Worm (Caenorhabditis elegans): ENCODE results near the gene crm-1.

Gene crm-1

DNA sequence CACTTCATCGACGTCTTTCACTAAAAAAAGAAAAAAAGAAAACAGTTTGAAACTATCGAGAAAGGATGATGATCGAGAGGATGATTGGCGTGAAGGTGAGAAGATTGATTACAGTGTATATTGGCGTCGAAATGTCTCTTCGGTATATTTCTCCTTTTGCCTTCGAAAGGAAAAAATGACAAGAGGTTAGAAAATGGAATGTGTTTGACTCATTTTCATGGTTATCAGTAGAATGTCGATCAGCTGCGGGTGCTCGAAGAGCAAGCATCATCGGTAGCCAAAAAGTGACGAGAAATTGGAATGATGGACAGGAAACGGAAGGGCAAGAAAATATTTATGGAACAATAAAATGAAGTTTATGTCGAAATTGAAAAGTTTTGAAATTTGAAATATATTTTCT lies 1.9 kb upstream of the crm-1 start:
- TF ChIP-seq elt-2 (tag; optimal IDR thresholded peaks at IDR 0.05): peak; percentile 35
- no peak for TF ChIP-seq nhr-43 (tag; optimal IDR thresholded peaks at IDR 0.05; ENCODE audit: poor library complexity, severe bottlenecking)

DNA sequence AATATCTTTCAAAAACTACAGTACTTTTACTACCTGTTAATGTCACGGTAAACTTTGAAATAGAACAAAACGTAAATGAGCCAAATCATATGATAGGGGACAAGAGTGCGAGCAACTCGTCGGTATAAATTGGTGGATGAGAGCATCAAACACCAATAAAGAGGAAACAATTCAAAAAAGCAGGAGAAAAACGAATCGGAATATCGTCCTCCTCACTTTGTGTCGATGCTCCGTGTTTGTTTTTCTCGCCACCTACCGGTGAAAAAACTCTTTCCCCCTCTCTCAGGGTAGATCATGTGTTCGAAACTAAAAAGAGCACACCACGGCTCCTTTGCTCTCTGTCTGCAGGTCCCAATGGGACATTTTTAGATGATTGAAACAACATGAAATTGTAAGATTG lies 3.8 kb downstream of the crm-1 start:
- TF ChIP-seq ceh-82 (tag; optimal IDR thresholded peaks at IDR 0.05) (no peak), pha-4 (tag; optimal IDR thresholded peaks at IDR 0.05) (peak; percentile 74)

DNA sequence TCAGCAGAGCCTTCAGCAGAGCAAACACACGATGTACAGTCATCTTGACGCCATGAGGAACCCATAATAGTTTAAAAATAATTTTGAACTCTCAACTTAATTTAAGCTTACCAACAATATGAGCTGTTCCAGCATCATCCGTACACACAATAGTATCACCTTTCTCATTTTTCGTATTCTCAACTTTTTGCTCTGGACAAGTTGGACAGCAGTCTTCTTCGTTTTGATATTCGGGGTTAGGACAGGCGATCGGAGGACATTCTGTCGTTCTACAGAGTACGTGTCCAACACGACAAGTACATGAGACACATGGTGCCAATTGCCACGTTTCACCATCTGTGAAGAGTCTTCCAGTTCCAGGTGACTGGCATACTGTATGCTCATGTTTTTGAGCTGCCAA lies 8.4 kb downstream of the crm-1 start:
- no peak for TF ChIP-seq elt-2 (tag; optimal IDR thresholded peaks at IDR 0.05)
- no peak for TF ChIP-seq nhr-25 (tag; optimal IDR thresholded peaks at IDR 0.05)
- no peak for TF ChIP-seq lsy-12 (tag; optimal IDR thresholded peaks at IDR 0.05)
- no peak for TF ChIP-seq egl-5 (tag; optimal IDR thresholded peaks at IDR 0.05)
- no peak for TF ChIP-seq fkh-10 (GFP tag; optimal IDR thresholded peaks at IDR 0.05)
- TF ChIP-seq aly-2 (tag; optimal IDR thresholded peaks at IDR 0.05): no peak
- no peak for TF ChIP-seq nhr-77 (tag; optimal IDR thresholded peaks at IDR 0.05)
- TF ChIP-seq fos-1 (tag; optimal IDR thresholded peaks at IDR 0.05): no peak
- no peak for TF ChIP-seq lin-15B (tag; optimal IDR thresholded peaks at IDR 0.05)
- no peak for TF ChIP-seq nhr-76 (tag; optimal IDR thresholded peaks at IDR 0.05)
- no peak for TF ChIP-seq elt-1 (tag; optimal IDR thresholded peaks at IDR 0.05)
- TF ChIP-seq nhr-12 (tag; optimal IDR thresholded peaks at IDR 0.05): no peak

DNA sequence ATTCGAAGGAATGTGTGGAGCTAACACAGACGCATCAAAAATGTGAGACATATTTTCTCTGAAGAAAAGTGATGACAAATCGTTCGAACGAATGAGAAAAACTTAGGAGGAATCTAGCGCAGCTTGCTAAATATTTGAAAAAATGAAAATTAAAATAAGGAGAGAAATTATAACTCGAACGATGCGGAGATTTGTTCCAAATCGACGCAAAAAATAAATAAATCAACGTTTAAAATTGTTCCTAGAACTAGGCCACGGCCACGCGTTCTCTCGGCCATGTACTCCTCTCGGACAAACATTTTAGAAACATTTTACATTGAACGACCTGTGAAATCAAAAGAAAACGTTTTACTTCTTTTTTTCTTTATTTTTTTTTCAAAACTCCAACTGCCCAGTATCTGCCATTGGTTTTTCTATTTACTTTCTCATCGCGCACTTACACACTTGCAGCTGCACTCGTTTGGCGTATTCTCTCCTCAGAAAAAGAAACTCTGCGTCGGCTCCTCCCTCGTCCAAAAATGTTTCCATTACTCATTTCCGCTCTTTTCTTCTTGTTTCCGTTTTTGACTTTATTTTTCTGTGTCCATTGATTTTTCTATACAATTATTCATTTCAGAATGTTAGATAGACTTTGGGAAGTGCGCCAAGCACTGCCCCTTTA lies 11.7 kb downstream of the crm-1 start, which contains the start of the genes gna-1 and B0024.13:
gna-1 (minus strand) TSS at position 51 of the 661 bp plus-strand sequence.
B0024.13 (plus strand) TSS at position 611 of the 661 bp plus-strand sequence.
- TF ChIP-seq tbx-2 (tag; optimal IDR thresholded peaks at IDR 0.05) (no peak), pha-4 (tag; optimal IDR thresholded peaks at IDR 0.05) (peak; percentile 72), sea-2 (GFP tag; optimal IDR thresholded peaks at IDR 0.05) (no peak), unc-62 (GFP tag; optimal IDR thresholded peaks at IDR 0.05) (no peak), mdl-1 (tag; optimal IDR thresholded peaks at IDR 0.05) (no peak), elt-2 (tag; optimal IDR thresholded peaks at IDR 0.05) (peak; percentile 1), lin-15B (tag; optimal IDR thresholded peaks at IDR 0.05) (peak; percentile 68), jun-1 (tag; optimal IDR thresholded peaks at IDR 0.05) (no peak), snpc-4 (tag; optimal IDR thresholded peaks at IDR 0.05) (no peak), elt-3 (tag; optimal IDR thresholded peaks at IDR 0.05) (no peak), nhr-77 (tag; optimal IDR thresholded peaks at IDR 0.05) (no peak), ceh-28 (tag; optimal IDR thresholded peaks at IDR 0.05) (no peak), daf-12 (tag; optimal IDR thresholded peaks at IDR 0.05) (no peak), nfya-1 (tag; optimal IDR thresholded peaks at IDR 0.05; ENCODE audit: insufficient read depth) (no peak), fkh-10 (GFP tag; optimal IDR thresholded peaks at IDR 0.05) (no peak), hmg-11 (tag; optimal IDR thresholded peaks at IDR 0.05) (peak; percentile 17), nhr-23 (tag; optimal IDR thresholded peaks at IDR 0.05) (peak; percentile 79), ztf-4 (tag; optimal IDR thresholded peaks at IDR 0.05) (no peak), fkh-2 (tag; optimal IDR thresholded peaks at IDR 0.05) (no peak), egl-5 (tag; optimal IDR thresholded peaks at IDR 0.05) (no peak), elt-1 (tag; optimal IDR thresholded peaks at IDR 0.05) (no peak), ceh-16 (tag; optimal IDR thresholded peaks at IDR 0.05) (no peak), nhr-25 (tag; optimal IDR thresholded peaks at IDR 0.05) (no peak), pqm-1 (tag; optimal IDR thresholded peaks at IDR 0.05) (no peak), ama-1 (optimal IDR thresholded peaks at IDR 0.05) (no peak), R02D3.7 (tag; optimal IDR thresholded peaks at IDR 0.05) (no peak), nhr-43 (tag; optimal IDR thresholded peaks at IDR 0.05; ENCODE audit: poor library complexity, severe bottlenecking) (peak; percentile 78), eor-1 (tag; optimal IDR thresholded peaks at IDR 0.05) (no peak), nhr-76 (tag; optimal IDR thresholded peaks at IDR 0.05) (no peak), fos-1 (tag; optimal IDR thresholded peaks at IDR 0.05) (no peak), nhr-11 (tag; optimal IDR thresholded peaks at IDR 0.05) (no peak), nhr-12 (tag; optimal IDR thresholded peaks at IDR 0.05) (no peak), ZK546.5 (tag; optimal IDR thresholded peaks at IDR 0.05) (no peak), nhr-67 (tag; optimal IDR thresholded peaks at IDR 0.05) (no peak), nhr-237 (tag; optimal IDR thresholded peaks at IDR 0.05) (no peak), lsy-12 (tag; optimal IDR thresholded peaks at IDR 0.05) (peak; percentile 10), mml-1 (tag; optimal IDR thresholded peaks at IDR 0.05) (no peak), unc-39 (tag; optimal IDR thresholded peaks at IDR 0.05) (no peak), zag-1 (tag; optimal IDR thresholded peaks at IDR 0.05) (no peak), ztf-11 (tag; optimal IDR thresholded peaks at IDR 0.05) (no peak), nhr-28 (tag; optimal IDR thresholded peaks at IDR 0.05) (no peak), egl-27 (tag; optimal IDR thresholded peaks at IDR 0.05) (no peak), aly-2 (tag; optimal IDR thresholded peaks at IDR 0.05) (no peak), ceh-82 (tag; optimal IDR thresholded peaks at IDR 0.05) (no peak), lin-39 (tag; optimal IDR thresholded peaks at IDR 0.05) (peak; percentile 56), skn-1 (tag; optimal IDR thresholded peaks at IDR 0.05) (no peak)

Measured in whole organism, L3 larva.